Fruit fly (Drosophila melanogaster) whole organism, embryonic: ENCODE measurements around the gene Pgd.
A peak's percentile ranks its signal among the peaks of the same experiment; 100 is the strongest.

Experiments
- Atf6 ChIP-seq: fragments of 200-800 bp; sonication (Bioruptor generic); IDR thresholded peaks from 2 replicates; pipeline ENCODE4 v1.3.6; 2022; ENCODE audit warnings: missing biosample characterization, missing genetic modification characterization
- Awh ChIP-seq: fragments of 200-800 bp; sonication (Bioruptor generic); IDR thresholded peaks from 2 replicates; pipeline ENCODE4, ENCODE4 v1.3.6; 2022; ENCODE audit warnings: missing biosample characterization, missing genetic modification characterization
- Bgb ChIP-seq: fragments of 200-800 bp; sonication (Bioruptor generic); IDR thresholded peaks from 2 replicates; pipeline ENCODE4 v1.3.6; 2022; ENCODE audit warnings: missing biosample characterization, missing genetic modification characterization; ENCODE audit not compliant: partially characterized antibody
- C15 ChIP-seq: fragments of 200-800 bp; sonication (Bioruptor generic); IDR thresholded peaks from 3 replicates; pipeline ENCODE4 v1.3.6; 2022; ENCODE audit warnings: missing biosample characterization, missing genetic modification characterization
- CG10462 ChIP-seq: fragments of 200-800 bp; sonication (Bioruptor generic); optimal IDR thresholded peaks from 2 replicates; lab custom pipeline; 2016; ENCODE audit warnings: missing biosample characterization, missing genetic modification characterization
- CG1233 ChIP-seq: fragments of 200-800 bp; sonication (Bioruptor generic); optimal IDR thresholded peaks from 4 replicates; lab custom pipeline; 2018; ENCODE audit warnings: missing biosample characterization, mild to moderate bottlenecking, missing genetic modification characterization
- CG1529 ChIP-seq: fragments of 200-800 bp; sonication (Bioruptor generic); optimal IDR thresholded peaks from 3 replicates; lab custom pipeline; 2018; ENCODE audit warnings: missing biosample characterization, missing genetic modification characterization
- CG1647 ChIP-seq: fragments of 200-800 bp; sonication (Bioruptor generic); optimal IDR thresholded peaks from 3 replicates; lab custom pipeline; 2016; ENCODE audit warnings: missing biosample characterization, missing genetic modification characterization
- CG17912 ChIP-seq: fragments of 200-800 bp; sonication (Bioruptor generic); optimal IDR thresholded peaks from 2 replicates; lab custom pipeline; 2018; ENCODE audit warnings: missing biosample characterization, mild to moderate bottlenecking, missing genetic modification characterization
- CG31365 ChIP-seq: fragments of 200-800 bp; sonication (Bioruptor generic); optimal IDR thresholded peaks from 2 replicates; lab custom pipeline; 2018; ENCODE audit warnings: missing biosample characterization, mild to moderate bottlenecking, missing genetic modification characterization
- CG32532 ChIP-seq: fragments of 200-800 bp; sonication (Bioruptor generic); IDR thresholded peaks from 2 replicates; pipeline ENCODE4 v1.3.6; 2022; ENCODE audit warnings: missing biosample characterization, missing genetic modification characterization
- CG33213 ChIP-seq: fragments of 200-800 bp; sonication (Bioruptor generic); optimal IDR thresholded peaks from 3 replicates; lab custom pipeline; 2016; ENCODE audit warnings: missing biosample characterization, missing genetic modification characterization
- CG33557 ChIP-seq: fragments of 200-800 bp; sonication (Bioruptor generic); optimal IDR thresholded peaks from 2 replicates; lab custom pipeline; 2019; ENCODE audit warnings: missing biosample characterization, mild to moderate bottlenecking, missing genetic modification characterization, moderate library complexity
- CG34376 ChIP-seq: fragments of 200-800 bp; sonication (Bioruptor generic); optimal IDR thresholded peaks from 2 replicates; lab custom pipeline; 2018; ENCODE audit warnings: missing biosample characterization, mild to moderate bottlenecking, missing genetic modification characterization
- CG6791 ChIP-seq: fragments of 200-800 bp; sonication (Bioruptor generic); IDR thresholded peaks from 3 replicates; pipeline ENCODE4 v1.3.6; 2022; ENCODE audit warnings: missing biosample characterization, missing genetic modification characterization; ENCODE audit not compliant: partially characterized antibody
- CG9437 ChIP-seq: fragments of 200-800 bp; sonication (Bioruptor generic); optimal IDR thresholded peaks from 2 replicates; lab custom pipeline; 2018; ENCODE audit warnings: missing biosample characterization, mild to moderate bottlenecking, missing genetic modification characterization
- CG9609 ChIP-seq: fragments of 200-800 bp; sonication (Bioruptor generic); optimal IDR thresholded peaks from 3 replicates; lab custom pipeline; 2016; ENCODE audit warnings: missing biosample characterization, missing genetic modification characterization
- CTCF ChIP-seq: fragments of 200-800 bp; sonication (Bioruptor generic); optimal IDR thresholded peaks from 2 replicates; lab custom pipeline; 2017; ENCODE audit warnings: missing biosample characterization, mild to moderate bottlenecking, missing genetic modification characterization, moderate library complexity
- Deaf1 ChIP-seq: fragments of 200-800 bp; optimal IDR thresholded peaks from 3 replicates; lab custom pipeline; 2019; ENCODE audit warnings: missing biosample characterization, mild to moderate bottlenecking, missing genetic modification characterization, moderate library complexity
- Ets65A ChIP-seq: fragments of 200-800 bp; sonication (Bioruptor generic); peaks from one replicate; lab custom pipeline; 2016; ENCODE audit warnings: missing biosample characterization, missing genetic modification characterization
- Fer1 ChIP-seq: fragments of 200-800 bp; sonication (Bioruptor generic); optimal IDR thresholded peaks from 2 replicates; lab custom pipeline; 2017; ENCODE audit warnings: missing biosample characterization, mild to moderate bottlenecking, missing genetic modification characterization
- Gsc ChIP-seq: fragments of 200-800 bp; sonication (Bioruptor generic); IDR thresholded peaks from 2 replicates; pipeline ENCODE4 v1.3.6; 2022; ENCODE audit warnings: missing biosample characterization, missing genetic modification characterization
- HLH3B ChIP-seq: fragments of 200-800 bp; sonication (Bioruptor generic); IDR thresholded peaks from 2 replicates; pipeline ENCODE4 v1.3.6; 2022; ENCODE audit warnings: missing biosample characterization, missing genetic modification characterization
- Hey ChIP-seq: fragments of 200-800 bp; sonication (Bioruptor generic); optimal IDR thresholded peaks from 3 replicates; lab custom pipeline; 2018; ENCODE audit warnings: missing biosample characterization, mild to moderate bottlenecking, missing genetic modification characterization
- Hr3 ChIP-seq: fragments of 200-800 bp; sonication (Bioruptor generic); optimal IDR thresholded peaks from 3 replicates; lab custom pipeline; 2016; ENCODE audit warnings: missing biosample characterization, missing genetic modification characterization
- Hr51 ChIP-seq, 2 experiments: fragments of 200-800 bp; sonication (Bioruptor generic); optimal IDR thresholded peaks; 2 replicates in 1 of 2; 3 replicates in 1 of 2; lab custom pipeline; 2016 to 2018; ENCODE audit warnings: missing biosample characterization in 2 of 2, missing genetic modification characterization in 2 of 2, mild to moderate bottlenecking in 1 of 2, moderate library complexity in 1 of 2
- Hr78 ChIP-seq, 2 experiments: fragments of 200-800 bp in 1 of 2; fragments of >200 bp in 1 of 2; sonication (Bioruptor generic) in 1 of 2; optimal IDR thresholded peaks; 2 replicates each; lab custom pipeline; 2017 to 2019; ENCODE audit warnings: missing biosample characterization in 2 of 2, missing genetic modification characterization in 2 of 2, mild to moderate bottlenecking in 1 of 2, moderate library complexity in 1 of 2
- Hsf ChIP-seq: fragments of 200-800 bp; sonication (Bioruptor generic); optimal IDR thresholded peaks from 3 replicates; lab custom pipeline; 2016; ENCODE audit warnings: missing biosample characterization, missing genetic modification characterization
- Lhr ChIP-seq: fragments of 200-800 bp; sonication (Bioruptor generic); optimal IDR thresholded peaks from 3 replicates; lab custom pipeline; 2017; ENCODE audit warnings: mild to moderate bottlenecking, missing biosample characterization, missing genetic modification reagents, missing genetic modification characterization
- Mes4 ChIP-seq: fragments of 200-800 bp; sonication (Bioruptor generic); optimal IDR thresholded peaks from 2 replicates; lab custom pipeline; 2016; ENCODE audit warnings: missing biosample characterization, missing genetic modification characterization
- PHDP ChIP-seq: fragments of 200-800 bp; sonication (Bioruptor generic); optimal IDR thresholded peaks from 3 replicates; lab custom pipeline; 2018; ENCODE audit warnings: missing biosample characterization, mild to moderate bottlenecking, missing genetic modification characterization, moderate library complexity
- Rfx ChIP-seq: fragments of 200-800 bp; sonication (Bioruptor generic); IDR thresholded peaks from 2 replicates; pipeline ENCODE4 v1.3.6; 2022; ENCODE audit warnings: missing biosample characterization, missing genetic modification characterization
- Sox100B ChIP-seq: fragments of 200-800 bp; sonication (Bioruptor generic); optimal IDR thresholded peaks from 3 replicates; lab custom pipeline; 2018; ENCODE audit warnings: missing biosample characterization, mild to moderate bottlenecking, missing genetic modification characterization
- Usf ChIP-seq: fragments of 200-800 bp; sonication (Bioruptor generic); optimal IDR thresholded peaks from 2 replicates; lab custom pipeline; 2017; ENCODE audit warnings: missing genotype, missing biosample characterization, missing genetic modification characterization
- crol ChIP-seq: fragments of 200-800 bp; sonication (Bioruptor generic); IDR thresholded peaks from 2 replicates; pipeline ENCODE4 v1.3.6; 2022; ENCODE audit warnings: missing biosample characterization, missing genetic modification characterization
- da ChIP-seq: fragments of 200-800 bp; sonication (Bioruptor generic); optimal IDR thresholded peaks from 2 replicates; lab custom pipeline; 2016; ENCODE audit warnings: missing biosample characterization, missing genetic modification characterization
- danr ChIP-seq: fragments of 200-800 bp; sonication (Bioruptor generic); IDR thresholded peaks from 2 replicates; pipeline ENCODE4 v1.3.6; 2022; ENCODE audit warnings: missing biosample characterization, missing genetic modification characterization
- dati ChIP-seq: fragments of 200-800 bp; sonication (Bioruptor generic); IDR thresholded peaks from 2 replicates; pipeline ENCODE4 v1.3.6; 2022; ENCODE audit warnings: missing biosample characterization, missing genetic modification characterization
- dpn ChIP-seq, 2 experiments: fragments of 200-800 bp; sonication (Bioruptor generic); optimal IDR thresholded peaks; 3 replicates each; lab custom pipeline; 2016; ENCODE audit warnings: missing biosample characterization in 2 of 2, missing genetic modification characterization in 2 of 2
- eyg ChIP-seq: fragments of 200-800 bp; sonication (Bioruptor generic); optimal IDR thresholded peaks from 3 replicates; lab custom pipeline; 2016; ENCODE audit warnings: missing biosample characterization, missing genetic modification characterization
- fd102C ChIP-seq: fragments of 200-800 bp; sonication (Bioruptor generic); optimal IDR thresholded peaks from 2 replicates; lab custom pipeline; 2018; ENCODE audit warnings: missing biosample characterization, mild to moderate bottlenecking, missing genetic modification characterization, moderate library complexity
- fd96Cb ChIP-seq: fragments of 200-800 bp; sonication (Bioruptor generic); optimal IDR thresholded peaks from 2 replicates; lab custom pipeline; 2018; ENCODE audit warnings: missing biosample characterization, mild to moderate bottlenecking, missing genetic modification characterization, moderate library complexity
- hbn ChIP-seq: fragments of 200-800 bp; sonication (Bioruptor generic); IDR thresholded peaks from 2 replicates; pipeline ENCODE4 v1.3.6; 2022; ENCODE audit warnings: missing biosample characterization, missing genetic modification characterization; ENCODE audit not compliant: partially characterized antibody
- p53 ChIP-seq: fragments of 200-800 bp; sonication (Bioruptor generic); optimal IDR thresholded peaks from 2 replicates; lab custom pipeline; 2016; ENCODE audit warnings: missing biosample characterization, missing genetic modification characterization
- pita ChIP-seq: fragments of 200-800 bp; sonication (Bioruptor generic); optimal IDR thresholded peaks from 2 replicates; lab custom pipeline; 2017; ENCODE audit warnings: missing biosample characterization, mild to moderate bottlenecking, missing genetic modification characterization
- sd ChIP-seq: fragments of 200-800 bp; sonication (Bioruptor generic); optimal IDR thresholded peaks from 3 replicates; lab custom pipeline; 2018; ENCODE audit warnings: missing biosample characterization, mild to moderate bottlenecking, missing genetic modification characterization, moderate library complexity
- sens ChIP-seq: fragments of 200-800 bp; sonication (Bioruptor generic); peaks from one replicate; lab custom pipeline; 2016; ENCODE audit warnings: missing biosample characterization, missing genetic modification characterization
- slp2 ChIP-seq: fragments of 200-800 bp; sonication (Bioruptor generic); optimal IDR thresholded peaks from 2 replicates; lab custom pipeline; 2016; ENCODE audit warnings: missing biosample characterization, missing genetic modification characterization
- tna ChIP-seq: fragments of 200-800 bp; sonication (Bioruptor generic); IDR thresholded peaks from 2 replicates; pipeline ENCODE4 v1.3.6; 2022; ENCODE audit warnings: missing biosample characterization, missing genetic modification characterization; ENCODE audit not compliant: partially characterized antibody
- vnd ChIP-seq: fragments of 200-800 bp; sonication (Bioruptor generic); IDR thresholded peaks from 3 replicates; pipeline ENCODE4 v1.3.6; 2022; ENCODE audit warnings: missing biosample characterization, missing genetic modification characterization; ENCODE audit not compliant: partially characterized antibody

The Pgd gene

dm6 chrX:2145690-2146470 lies 944 bp downstream of the Pgd start (continued):
- TF ChIP-seq Deaf1 (tag; lab: Kevin White, UChicago): no peak
- no peak for TF ChIP-seq p53 (GFP tag; lab: Kevin White, UChicago)
- TF ChIP-seq sens (GFP tag; lab: Kevin White, UChicago): peak; percentile 81
- peak; percentile 21 for TF ChIP-seq PHDP (tag; lab: Kevin White, UChicago)
- TF ChIP-seq CG1233 (GFP tag; lab: Kevin White, UChicago): peak; percentile 17
- no peak for TF ChIP-seq CG31365 (tag; lab: Kevin White, UChicago)
- peak; percentile 50; the same call in 1 of the 2 replicates for TF ChIP-seq tna (GFP tag; lab: Robert Waterston, UW)
- no peak for TF ChIP-seq dati (GFP tag; lab: Robert Waterston, UW)
- no peak for TF ChIP-seq CTCF
- no peak for TF ChIP-seq CG17912 (GFP tag; lab: Kevin White, UChicago)
- no peak for TF ChIP-seq CG10462 (GFP tag; lab: Kevin White, UChicago)
- TF ChIP-seq da: no peak
- no peak for TF ChIP-seq HLH3B (GFP tag; lab: Robert Waterston, UW)
- no peak for TF ChIP-seq CG9609
- TF ChIP-seq slp2 (GFP tag; lab: Kevin White, UChicago): no peak
- peak; percentile 36 for TF ChIP-seq Usf (GFP tag; lab: Kevin White, UChicago)
- no peak for TF ChIP-seq fd96Cb (tag; lab: Kevin White, UChicago)
- TF ChIP-seq CG34376 (GFP tag; lab: Kevin White, UChicago): peak; percentile 31
- peak; percentile 89 for TF ChIP-seq Ets65A (GFP tag; lab: Kevin White, UChicago)
- no peak for TF ChIP-seq Awh (GFP tag; lab: Robert Waterston, UW)
- TF ChIP-seq CG33213 (GFP tag; lab: Kevin White, UChicago): no peak
- no peak for TF ChIP-seq crol (GFP tag; lab: Robert Waterston, UW)
- TF ChIP-seq danr (GFP tag; lab: Robert Waterston, UW): 0 out of 2 replicates have a peak, but pooled peaks have one; percentile 20
- no peak for TF ChIP-seq C15 (GFP tag; lab: Robert Waterston, UW)
- TF ChIP-seq Hr3: peak; percentile 56
- no peak for TF ChIP-seq Hey (tag; lab: Kevin White, UChicago)
- no peak for TF ChIP-seq Hsf (GFP tag; lab: Kevin White, UChicago)
- TF ChIP-seq eyg (GFP tag; lab: Kevin White, UChicago): peak; percentile 9
- peak; percentile 74 for TF ChIP-seq Rfx
- TF ChIP-seq Gsc (GFP tag; lab: Robert Waterston, UW): no peak
- TF ChIP-seq Sox100B (GFP tag; lab: Kevin White, UChicago): no peak
- no peak for TF ChIP-seq CG1647 (GFP tag; lab: Kevin White, UChicago)
- TF ChIP-seq pita (GFP tag; lab: Kevin White, UChicago): no peak
- no peak for TF ChIP-seq CG1529
- peak; percentile 79 for TF ChIP-seq vnd (GFP tag; lab: Robert Waterston, UW)
- peak; percentile 15 to 66 for TF ChIP-seq dpn (GFP tag; optimal IDR thresholded peaks at IDR 0.05; lab: Kevin White, UChicago)
- peak; percentile 29 for TF ChIP-seq Fer1 (GFP tag; lab: Kevin White, UChicago)
- TF ChIP-seq CG33557: peak; percentile 42
- no peak for TF ChIP-seq CG32532 (GFP tag; lab: Robert Waterston, UW)
- peak; percentile 62; the same call in 2 of the 3 replicates for TF ChIP-seq CG6791
- no peak for TF ChIP-seq sd (tag; lab: Kevin White, UChicago)
- TF ChIP-seq Lhr: no peak
- TF ChIP-seq fd102C: no peak
- TF ChIP-seq Bgb: peak; percentile 65
- no peak for TF ChIP-seq Atf6 (GFP tag; lab: Robert Waterston, UW)
- TF ChIP-seq Mes4 (GFP tag; lab: Kevin White, UChicago): no peak
- peak in 1 of 2 experiments; percentile 28 for TF ChIP-seq Hr51 (GFP tag; optimal IDR thresholded peaks at IDR 0.05; lab: Kevin White, UChicago)
- TF ChIP-seq CG9437 (GFP tag; lab: Kevin White, UChicago): peak; percentile 9
- TF ChIP-seq hbn (GFP tag; lab: Robert Waterston, UW): peak; percentile 60
- TF ChIP-seq Hr78 (GFP tag; optimal IDR thresholded peaks at IDR 0.05; lab: Kevin White, UChicago): peak in 1 of 2 experiments; percentile 87
